ENCODE assay signal across 1 fruit fly cellular context in the genomic region with DNA sequence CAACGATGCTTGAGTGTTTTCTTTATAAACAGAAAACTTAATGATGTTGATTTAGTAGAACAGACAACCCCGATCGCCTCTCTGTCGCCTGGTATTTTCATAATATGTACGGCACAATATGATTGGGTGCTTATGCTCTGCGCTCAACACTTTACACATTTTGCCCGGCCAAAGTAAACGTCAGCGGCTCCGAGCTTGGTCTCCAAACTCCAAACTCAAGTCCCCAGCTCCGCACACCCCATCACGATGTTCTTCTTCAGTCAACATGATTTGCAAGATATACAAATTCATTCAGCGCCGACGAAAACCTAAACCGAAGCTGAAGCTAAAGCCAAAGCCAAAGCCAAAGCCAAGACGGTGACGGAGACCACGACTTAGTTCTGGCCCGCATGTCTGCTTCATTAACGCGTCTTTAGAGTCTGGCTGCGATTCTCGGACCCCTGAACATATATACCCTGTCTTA.
TF ChIP-seq lines count a peak whose summit lies in the region.

No protein-coding gene starts in this region.

TF ChIP-seq in whole organism, embryonic, 481 proteins besides CTCF, POLR2A, EP300 and RAD21 (continued from another document and continues in another):
- TF ChIP-seq ATbp (GFP tag; optimal IDR thresholded peaks at IDR 0.05; lab: Kevin White, UChicago) (peak; percentile 80), CG11456 (GFP tag; IDR thresholded peaks at IDR 0.05; lab: Robert Waterston, UW) (0 out of 3 replicates have a peak, but pooled peaks have one; percentile 19), Jarid2 (GFP tag; optimal IDR thresholded peaks at IDR 0.05; lab: Kevin White, UChicago) (no peak), Sox102F (GFP tag; optimal IDR thresholded peaks at IDR 0.05; lab: Kevin White, UChicago) (peak; percentile 12), CG14441 (GFP tag; IDR thresholded peaks at IDR 0.05; lab: Robert Waterston, UW) (no peak; the same call in 1 of the 2 replicates), CG2889 (GFP tag; IDR thresholded peaks at IDR 0.05; lab: Robert Waterston, UW) (no peak), bsh (GFP tag; optimal IDR thresholded peaks at IDR 0.05; lab: Kevin White, UChicago) (peak in 1 of 2 experiments; percentile 29), CG4820 (GFP tag; optimal IDR thresholded peaks at IDR 0.05; lab: Kevin White, UChicago) (no peak), Awh (GFP tag; IDR thresholded peaks at IDR 0.05; lab: Robert Waterston, UW) (peak; percentile 56; the same call in 1 of the 2 replicates), amos (GFP tag; IDR thresholded peaks at IDR 0.05; lab: Robert Waterston, UW; ENCODE audit: partially characterized antibody) (no peak), CG10147 (GFP tag; optimal IDR thresholded peaks at IDR 0.05; lab: Kevin White, UChicago) (no peak), CG11085 (GFP tag; IDR thresholded peaks at IDR 0.05; lab: Robert Waterston, UW) (no peak), eyg (GFP tag; optimal IDR thresholded peaks at IDR 0.05; lab: Kevin White, UChicago) (no peak), Ets97D (GFP tag; optimal IDR thresholded peaks at IDR 0.05; lab: Kevin White, UChicago) (no peak), so (GFP tag; IDR thresholded peaks at IDR 0.05; lab: Robert Waterston, UW) (peak; percentile 25; the same call in 1 of the 3 replicates), CG1603 (tag; optimal IDR thresholded peaks at IDR 0.05; lab: Kevin White, UChicago) (peak; percentile 52), crc (GFP tag; optimal IDR thresholded peaks at IDR 0.05; lab: Kevin White, UChicago) (no peak), Atf6 (GFP tag; IDR thresholded peaks at IDR 0.05; lab: Robert Waterston, UW) (no peak), E2f2 (GFP tag; IDR thresholded peaks at IDR 0.05; lab: Robert Waterston, UW) (peak; percentile 16; the same call in 1 of the 2 replicates), Ets65A (GFP tag; lab: Kevin White, UChicago) (peak; percentile 77), CG6854 (GFP tag; optimal IDR thresholded peaks at IDR 0.05; lab: Kevin White, UChicago) (no peak), Meics (GFP tag; optimal IDR thresholded peaks at IDR 0.05; lab: Kevin White, UChicago) (no peak), CG9727 (GFP tag; optimal IDR thresholded peaks at IDR 0.05; lab: Kevin White, UChicago) (no peak), ttk (GFP tag; IDR thresholded peaks at IDR 0.05; lab: Robert Waterston, UW) (no peak), ind (GFP tag; optimal IDR thresholded peaks at IDR 0.05; lab: Kevin White, UChicago) (no peak), CG13424 (tag; optimal IDR thresholded peaks at IDR 0.05; lab: Kevin White, UChicago) (peak; percentile 17), H2.0 (GFP tag; IDR thresholded peaks at IDR 0.05; lab: Robert Waterston, UW) (no peak), Trl (optimal IDR thresholded peaks at IDR 0.05; lab: Kevin White, UChicago) (no peak), Trl (GFP tag; optimal IDR thresholded peaks at IDR 0.05; lab: Kevin White, UChicago) (no peak), BEAF-32 (GFP tag; optimal IDR thresholded peaks at IDR 0.05; lab: Kevin White, UChicago) (no peak), gce (GFP tag; IDR thresholded peaks at IDR 0.05; lab: Robert Waterston, UW) (no peak), CG10462 (GFP tag; optimal IDR thresholded peaks at IDR 0.05; lab: Kevin White, UChicago) (no peak), Hand (GFP tag; optimal IDR thresholded peaks at IDR 0.05; lab: Kevin White, UChicago) (no peak), wek (GFP tag; optimal IDR thresholded peaks at IDR 0.05; lab: Kevin White, UChicago) (peak; percentile 78), HLH3B (GFP tag; IDR thresholded peaks at IDR 0.05; lab: Robert Waterston, UW) (peak; percentile 7; the same call in 1 of the 2 replicates), CG17829 (tag; optimal IDR thresholded peaks at IDR 0.05; lab: Kevin White, UChicago) (no peak), gcm (GFP tag; optimal IDR thresholded peaks at IDR 0.05; lab: Kevin White, UChicago) (peak; percentile 44), CG10321 (GFP tag; IDR thresholded peaks at IDR 0.05; lab: Robert Waterston, UW) (peak; percentile 31; the same call in 1 of the 2 replicates), Tbp (GFP tag; optimal IDR thresholded peaks at IDR 0.05; lab: Kevin White, UChicago) (no peak), CG17385 (GFP tag; optimal IDR thresholded peaks at IDR 0.05; lab: Kevin White, UChicago) (peak; percentile 45), CG14667 (GFP tag; IDR thresholded peaks at IDR 0.05; lab: Robert Waterston, UW) (no peak), repo (GFP tag; optimal IDR thresholded peaks at IDR 0.05; lab: Kevin White, UChicago) (no peak), Hr3 (GFP tag; optimal IDR thresholded peaks at IDR 0.05; lab: Kevin White, UChicago) (no peak), CG2202 (tag; optimal IDR thresholded peaks at IDR 0.05; lab: Kevin White, UChicago) (no peak), Gsc (GFP tag; IDR thresholded peaks at IDR 0.05; lab: Robert Waterston, UW) (no peak), CG18764 (GFP tag; optimal IDR thresholded peaks at IDR 0.05; lab: Kevin White, UChicago) (no peak), slou (GFP tag; optimal IDR thresholded peaks at IDR 0.05; lab: Kevin White, UChicago) (no peak), chinmo (GFP tag; IDR thresholded peaks at IDR 0.05; lab: Robert Waterston, UW; ENCODE audit: partially characterized antibody) (peak; percentile 83; the same call in 2 of the 4 replicates), YL-1 (GFP tag; optimal IDR thresholded peaks at IDR 0.05; lab: Kevin White, UChicago) (peak; percentile 17), Lim3 (GFP tag; IDR thresholded peaks at IDR 0.05; lab: Robert Waterston, UW) (no peak), CG5245 (GFP tag; optimal IDR thresholded peaks at IDR 0.05; lab: Kevin White, UChicago) (no peak), CG2875 (GFP tag; optimal IDR thresholded peaks at IDR 0.05; lab: Kevin White, UChicago) (peak; percentile 49), nau (GFP tag; optimal IDR thresholded peaks at IDR 0.05; lab: Kevin White, UChicago) (no peak), sr (GFP tag; IDR thresholded peaks at IDR 0.05; lab: Robert Waterston, UW) (no peak; the same call in 2 of the 3 replicates), corto (GFP tag; optimal IDR thresholded peaks at IDR 0.05; lab: Kevin White, UChicago) (no peak), HLH4C (GFP tag; IDR thresholded peaks at IDR 0.05; lab: Robert Waterston, UW; ENCODE audit: partially characterized antibody) (no peak), CG15514 (GFP tag; optimal IDR thresholded peaks at IDR 0.05; lab: Kevin White, UChicago) (peak; percentile 9), CG12219 (GFP tag; optimal IDR thresholded peaks at IDR 0.05; lab: Kevin White, UChicago) (peak; percentile 14), vvl (GFP tag; IDR thresholded peaks at IDR 0.05; lab: Robert Waterston, UW) (peak; percentile 34), caup (GFP tag; optimal IDR thresholded peaks at IDR 0.05; lab: Kevin White, UChicago; ENCODE audit: severe bottlenecking) (peak; percentile 1), CG14710 (tag; optimal IDR thresholded peaks at IDR 0.05; lab: Kevin White, UChicago) (no peak), Med (GFP tag; lab: Kevin White, UChicago) (peak; percentile 84), CG1233 (GFP tag; optimal IDR thresholded peaks at IDR 0.05; lab: Kevin White, UChicago) (peak; percentile 38), prd (optimal IDR thresholded peaks at IDR 0.05; lab: Kevin White, UChicago) (no peak), prd (GFP tag; IDR thresholded peaks at IDR 0.05; lab: Robert Waterston, UW) (no peak), dan (GFP tag; IDR thresholded peaks at IDR 0.05; lab: Robert Waterston, UW) (no peak), dmrt11E (tag; optimal IDR thresholded peaks at IDR 0.05; lab: Kevin White, UChicago) (no peak), btn (GFP tag; optimal IDR thresholded peaks at IDR 0.05; lab: Kevin White, UChicago) (no peak), CG2116 (GFP tag; optimal IDR thresholded peaks at IDR 0.05; lab: Kevin White, UChicago) (no peak), CG42726 (GFP tag; IDR thresholded peaks at IDR 0.05; lab: Robert Waterston, UW; ENCODE audit: partially characterized antibody) (no peak), CG11093 (GFP tag; IDR thresholded peaks at IDR 0.05; lab: Robert Waterston, UW) (no peak), H15 (GFP tag; IDR thresholded peaks at IDR 0.05; lab: Robert Waterston, UW) (no peak), CG13894 (tag; optimal IDR thresholded peaks at IDR 0.05; lab: Kevin White, UChicago) (peak; percentile 88), CG33213 (GFP tag; optimal IDR thresholded peaks at IDR 0.05; lab: Kevin White, UChicago) (no peak), Stat92E (GFP tag; optimal IDR thresholded peaks at IDR 0.05; lab: Kevin White, UChicago) (no peak), CG3281 (GFP tag; optimal IDR thresholded peaks at IDR 0.05; lab: Kevin White, UChicago) (peak; percentile 8), TFAM (GFP tag; optimal IDR thresholded peaks at IDR 0.05; lab: Kevin White, UChicago) (no peak), CG11398 (GFP tag; optimal IDR thresholded peaks at IDR 0.05; lab: Kevin White, UChicago) (no peak), lilli (GFP tag; optimal IDR thresholded peaks at IDR 0.05; lab: Kevin White, UChicago) (no peak), CG3407 (GFP tag; optimal IDR thresholded peaks at IDR 0.05; lab: Kevin White, UChicago) (peak; percentile 67), Neu2 (GFP tag; optimal IDR thresholded peaks at IDR 0.05; lab: Kevin White, UChicago; ENCODE audit: borderline replicate concordance) (no peak), Max (GFP tag; optimal IDR thresholded peaks at IDR 0.05; lab: Kevin White, UChicago) (no peak), CG12299 (tag; optimal IDR thresholded peaks at IDR 0.05; lab: Kevin White, UChicago) (no peak), grau (tag; optimal IDR thresholded peaks at IDR 0.05; lab: Kevin White, UChicago) (no peak), Spps (tag; optimal IDR thresholded peaks at IDR 0.05; lab: Kevin White, UChicago) (no peak), chm (GFP tag; IDR thresholded peaks at IDR 0.05; lab: Robert Waterston, UW) (peak; percentile 44; the same call in 1 of the 2 replicates), dm (GFP tag; optimal IDR thresholded peaks at IDR 0.05; lab: Kevin White, UChicago) (no peak), ftz-f1 (GFP tag; optimal IDR thresholded peaks at IDR 0.05; lab: Kevin White, UChicago) (no peak), kni (GFP tag; optimal IDR thresholded peaks at IDR 0.05; lab: Kevin White, UChicago) (peak; percentile 78), ash1 (GFP tag; optimal IDR thresholded peaks at IDR 0.05; lab: Kevin White, UChicago) (no peak), ERR (GFP tag; optimal IDR thresholded peaks at IDR 0.05; lab: Kevin White, UChicago) (no peak), CG8478 (optimal IDR thresholded peaks at IDR 0.05; lab: Kevin White, UChicago) (no peak), ham (GFP tag; IDR thresholded peaks at IDR 0.05; lab: Robert Waterston, UW) (no peak), stwl (tag; optimal IDR thresholded peaks at IDR 0.05; lab: Kevin White, UChicago) (no peak), gro (GFP tag; optimal IDR thresholded peaks at IDR 0.05; lab: Kevin White, UChicago) (no peak), CG8924 (tag; optimal IDR thresholded peaks at IDR 0.05; lab: Kevin White, UChicago) (no peak), Atf-2 (GFP tag; optimal IDR thresholded peaks at IDR 0.05; lab: Kevin White, UChicago) (no peak), pb (GFP tag; optimal IDR thresholded peaks at IDR 0.05; lab: Kevin White, UChicago) (no peak), CG1024 (GFP tag; IDR thresholded peaks at IDR 0.05; lab: Robert Waterston, UW) (no peak), CG32772 (GFP tag; IDR thresholded peaks at IDR 0.05; lab: Robert Waterston, UW) (no peak), cad (GFP tag; optimal IDR thresholded peaks at IDR 0.05; lab: Kevin White, UChicago) (no peak), Fer2 (tag; optimal IDR thresholded peaks at IDR 0.05; lab: Kevin White, UChicago) (no peak), mirr (GFP tag; optimal IDR thresholded peaks at IDR 0.05; lab: Kevin White, UChicago) (peak; percentile 76), Taf1 (GFP tag; IDR thresholded peaks at IDR 0.05; lab: Robert Waterston, UW) (no peak), CG2678 (tag; optimal IDR thresholded peaks at IDR 0.05; lab: Kevin White, UChicago) (peak; percentile 39), CG2120 (GFP tag; optimal IDR thresholded peaks at IDR 0.05; lab: Kevin White, UChicago) (no peak), Oli (tag; optimal IDR thresholded peaks at IDR 0.05; lab: Kevin White, UChicago) (no peak), org-1 (GFP tag; optimal IDR thresholded peaks at IDR 0.05; lab: Kevin White, UChicago) (peak; percentile 19), CoRest (tag; optimal IDR thresholded peaks at IDR 0.05; lab: Kevin White, UChicago) (no peak), Dp (GFP tag; optimal IDR thresholded peaks at IDR 0.05; lab: Kevin White, UChicago) (no peak), bbx (GFP tag; IDR thresholded peaks at IDR 0.05; lab: Robert Waterston, UW; ENCODE audit: partially characterized antibody) (no peak), ac (GFP tag; optimal IDR thresholded peaks at IDR 0.05; lab: Kevin White, UChicago) (peak; percentile 16), Atf3 (GFP tag; optimal IDR thresholded peaks at IDR 0.05; lab: Kevin White, UChicago) (no peak), Gug (GFP tag; IDR thresholded peaks at IDR 0.05; lab: Robert Waterston, UW) (no peak), CG9817 (tag; optimal IDR thresholded peaks at IDR 0.05; lab: Kevin White, UChicago) (no peak), CG15601 (tag; optimal IDR thresholded peaks at IDR 0.05; lab: Kevin White, UChicago) (peak; percentile 47), otp (GFP tag; IDR thresholded peaks at IDR 0.05; lab: Robert Waterston, UW) (peak; percentile 45; the same call in 1 of the 3 replicates), CG7786 (GFP tag; optimal IDR thresholded peaks at IDR 0.05; lab: Kevin White, UChicago) (no peak), CG4328 (GFP tag; optimal IDR thresholded peaks at IDR 0.05; lab: Kevin White, UChicago) (peak; percentile 64), trh (GFP tag; optimal IDR thresholded peaks at IDR 0.05; lab: Kevin White, UChicago) (no peak), Hr78 (GFP tag; optimal IDR thresholded peaks at IDR 0.05; lab: Kevin White, UChicago) (no peak), CG10565 (GFP tag; optimal IDR thresholded peaks at IDR 0.05; lab: Kevin White, UChicago) (no peak), run (tag; optimal IDR thresholded peaks at IDR 0.05; lab: Kevin White, UChicago) (no peak), CG7357 (GFP tag; IDR thresholded peaks at IDR 0.05; lab: Robert Waterston, UW) (no peak), CG15479 (GFP tag; optimal IDR thresholded peaks at IDR 0.05; lab: Kevin White, UChicago) (no peak), pan (optimal IDR thresholded peaks at IDR 0.05; lab: Kevin White, UChicago) (no peak), pan (GFP tag; optimal IDR thresholded peaks at IDR 0.05 in 1 of 2, IDR thresholded peaks at IDR 0.05 in 1 of 2) (no peak), hkb (optimal IDR thresholded peaks at IDR 0.05; lab: Kevin White, UChicago) (no peak), hkb (GFP tag; IDR thresholded peaks at IDR 0.05; lab: Robert Waterston, UW) (peak; percentile 14; the same call in 1 of the 2 replicates), Pdp1 (GFP tag; optimal IDR thresholded peaks at IDR 0.05; lab: Kevin White, UChicago) (peak in 1 of 2 experiments; percentile 27)
